Fruit fly (Drosophila melanogaster): ENCODE results near the gene Cdep.

The Cdep gene

DNA sequence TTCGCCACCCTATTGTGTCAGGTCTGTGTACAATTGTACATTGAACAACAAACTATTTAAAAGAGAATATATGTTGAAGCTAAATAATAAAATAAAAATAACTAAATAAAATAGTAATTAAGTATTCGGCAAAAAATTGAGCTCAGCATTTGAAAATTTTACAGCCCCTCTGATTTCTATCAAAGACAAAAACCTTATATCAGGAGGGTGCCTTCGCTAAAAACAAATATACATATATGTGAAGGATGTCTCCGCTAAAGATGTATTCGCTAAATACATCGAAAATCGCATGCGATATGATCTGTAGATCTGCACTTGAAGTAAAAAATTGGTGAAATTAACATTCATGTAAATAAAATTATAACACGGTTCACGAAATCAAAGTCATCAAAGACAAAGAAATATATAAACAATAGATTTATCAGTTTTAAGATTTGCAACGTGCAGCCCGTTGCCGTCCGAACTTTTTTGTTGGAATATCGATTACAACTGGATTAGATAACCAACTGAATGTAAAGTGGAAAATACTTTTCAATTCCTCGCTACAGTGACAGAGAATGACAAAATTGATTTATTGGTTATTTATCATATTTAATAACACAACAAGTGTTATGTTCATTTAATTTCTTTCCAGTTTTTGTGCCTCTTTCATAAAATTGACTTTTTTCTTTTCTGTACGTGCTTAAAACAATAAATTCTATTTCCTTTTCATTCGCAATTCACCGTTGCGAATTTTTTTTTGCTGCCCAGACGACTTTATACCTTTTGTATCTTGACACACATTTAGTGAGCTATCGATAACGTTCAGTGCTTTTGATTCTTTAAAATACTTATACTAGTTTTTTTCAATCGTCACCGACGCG, 4.4 kb upstream of the Cdep start, which contains the start of gene Gnf1 (continued):
- TF ChIP-seq HmgD (GFP tag; optimal IDR thresholded peaks at IDR 0.05) (peak; percentile 38), CG17359 (tag; optimal IDR thresholded peaks at IDR 0.05) (no peak), MESR4 (GFP tag; optimal IDR thresholded peaks at IDR 0.05) (no peak), CG6683 (GFP tag; optimal IDR thresholded peaks at IDR 0.05) (no peak), CG12236 (GFP tag; optimal IDR thresholded peaks at IDR 0.05) (no peak), pzg (GFP tag; optimal IDR thresholded peaks at IDR 0.05) (peak; percentile 72), CG18599 (GFP tag; optimal IDR thresholded peaks at IDR 0.05) (no peak), CG14710 (tag; optimal IDR thresholded peaks at IDR 0.05) (peak; percentile 31), CG2116 (GFP tag; optimal IDR thresholded peaks at IDR 0.05) (peak; percentile 45), caup (GFP tag; optimal IDR thresholded peaks at IDR 0.05; ENCODE audit: severe bottlenecking) (no peak), Blimp-1 (GFP tag; optimal IDR thresholded peaks at IDR 0.05) (no peak), Chrac-16 (GFP tag; optimal IDR thresholded peaks at IDR 0.05) (no peak), CG3065 (GFP tag; optimal IDR thresholded peaks at IDR 0.05) (no peak), slp2 (GFP tag; optimal IDR thresholded peaks at IDR 0.05) (no peak), CG2199 (GFP tag; IDR thresholded peaks at IDR 0.05) (peak; percentile 86; the same call in 2 of the 3 replicates), dmrt99B (tag; optimal IDR thresholded peaks at IDR 0.05) (no peak), CG2712 (tag; optimal IDR thresholded peaks at IDR 0.05) (peak; percentile 21), CG4617 (GFP tag; optimal IDR thresholded peaks at IDR 0.05; ENCODE audit: borderline replicate concordance) (peak; percentile 60), ci (GFP tag; IDR thresholded peaks at IDR 0.05) (no peak), salm (tag; optimal IDR thresholded peaks at IDR 0.05) (peak; percentile 33), CG18764 (GFP tag; optimal IDR thresholded peaks at IDR 0.05) (no peak), stwl (tag; optimal IDR thresholded peaks at IDR 0.05) (peak; percentile 77), Dip2 (GFP tag; IDR thresholded peaks at IDR 0.05) (no peak), CG13287 (GFP tag; IDR thresholded peaks at IDR 0.05; ENCODE audit: partially characterized antibody) (peak; percentile 59), sima (GFP tag; optimal IDR thresholded peaks at IDR 0.05) (no peak), CG32767 (GFP tag; IDR thresholded peaks at IDR 0.05) (no peak), nerfin-1 (tag; optimal IDR thresholded peaks at IDR 0.05) (peak; percentile 94), kay (GFP tag; optimal IDR thresholded peaks at IDR 0.05) (no peak), Dp (GFP tag; optimal IDR thresholded peaks at IDR 0.05) (peak; percentile 55), Scr (GFP tag; IDR thresholded peaks at IDR 0.05; ENCODE audit: partially characterized antibody) (peak; percentile 60), pita (GFP tag; optimal IDR thresholded peaks at IDR 0.05) (peak; percentile 97), CG6791 (GFP tag; IDR thresholded peaks at IDR 0.05; ENCODE audit: partially characterized antibody) (0 out of 3 replicates have a peak, but pooled peaks have one; percentile 53), CG9437 (GFP tag; optimal IDR thresholded peaks at IDR 0.05) (no peak), CG3995 (GFP tag; optimal IDR thresholded peaks at IDR 0.05) (peak; percentile 83), CG12769 (tag; optimal IDR thresholded peaks at IDR 0.05) (no peak), jigr1 (GFP tag; IDR thresholded peaks at IDR 0.05) (no peak), CG3726 (GFP tag; IDR thresholded peaks at IDR 0.05) (no peak), B-H2 (GFP tag; optimal IDR thresholded peaks at IDR 0.05) (no peak), CG9932 (GFP tag; IDR thresholded peaks at IDR 0.05) (no peak), TFAM (GFP tag; optimal IDR thresholded peaks at IDR 0.05) (no peak), zfh1 (GFP tag; IDR thresholded peaks at IDR 0.05) (no peak), Dref (GFP tag; IDR thresholded peaks at IDR 0.05) (peak; percentile 72), D19B (GFP tag; optimal IDR thresholded peaks at IDR 0.05) (no peak), CG43689 (GFP tag; IDR thresholded peaks at IDR 0.05) (no peak), dati (GFP tag; IDR thresholded peaks at IDR 0.05) (no peak), z (GFP tag; IDR thresholded peaks at IDR 0.05) (no peak), Dll (GFP tag; IDR thresholded peaks at IDR 0.05; ENCODE audit: partially characterized antibody) (peak; percentile 74; the same call in 3 of the 4 replicates), pros (GFP tag; optimal IDR thresholded peaks at IDR 0.05) (peak; percentile 22)
